Fruit fly (Drosophila melanogaster) S2 (cell line): ENCODE results near the gene AP-2alpha.
"Not testable (repeated sequence)": the region's sequence is repeated elsewhere in the genome, so short reads cannot be mapped to it uniquely, and the experiment has no call there.

ENCODE experiments used
- CG8478 ChIP-seq: fragments of >200 bp; optimal IDR thresholded peaks from 2 replicates; lab custom pipeline; 2018
- CTCF ChIP-seq, 2 experiments: fragments of >200 bp; optimal IDR thresholded peaks; 2 replicates each; lab custom pipeline; 2018

AP-2alpha gene

DNA sequence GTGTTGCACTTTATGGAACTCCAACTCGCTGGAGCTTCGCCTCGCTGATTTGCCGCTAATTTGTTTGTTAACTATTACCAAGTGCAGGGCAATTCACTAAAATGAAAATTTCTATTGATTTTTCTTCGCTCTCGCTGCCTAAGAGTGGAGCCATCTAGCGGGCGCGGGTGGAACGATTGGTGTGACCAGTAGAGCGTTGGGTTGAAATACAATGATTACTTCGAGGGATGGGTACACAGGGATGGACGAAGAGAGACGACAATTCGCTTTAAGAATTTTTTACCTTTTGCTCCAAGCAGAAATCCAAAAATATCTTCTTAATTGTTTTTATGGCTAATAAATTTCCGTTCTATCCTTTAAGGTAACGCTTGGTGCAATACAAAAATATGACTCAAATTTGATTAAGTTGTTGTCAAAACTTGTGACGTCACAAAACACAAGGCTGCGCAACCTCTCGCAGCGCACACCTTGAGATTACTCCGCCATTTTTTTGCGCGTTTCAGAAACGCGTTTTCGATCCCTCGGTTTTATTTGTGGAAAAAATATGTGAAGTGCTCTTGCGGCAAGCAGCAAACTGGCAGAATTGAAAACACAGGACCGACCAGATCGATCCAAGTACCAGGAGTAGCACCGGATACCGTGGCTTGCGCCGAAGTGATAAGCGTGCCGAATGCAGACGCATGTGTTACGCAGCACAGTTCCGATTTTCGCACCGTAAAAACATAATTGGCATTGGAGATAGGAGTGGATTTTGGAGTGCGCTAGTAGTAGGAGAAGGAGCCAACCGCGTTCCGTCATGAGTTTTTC is at the start of gene AP-2alpha, which contains the start of gene ebi:
AP-2alpha (minus strand) TSS at position 185 of the 807 bp plus-strand sequence.
ebi (plus strand) TSS at position 475 of the 807 bp plus-strand sequence.
- TF ChIP-seq CG8478 (lab: Kevin White, UChicago) (no peak), CTCF (optimal IDR thresholded peaks at IDR 0.05; lab: Kevin White, UChicago) (peak; percentile 89)

DNA sequence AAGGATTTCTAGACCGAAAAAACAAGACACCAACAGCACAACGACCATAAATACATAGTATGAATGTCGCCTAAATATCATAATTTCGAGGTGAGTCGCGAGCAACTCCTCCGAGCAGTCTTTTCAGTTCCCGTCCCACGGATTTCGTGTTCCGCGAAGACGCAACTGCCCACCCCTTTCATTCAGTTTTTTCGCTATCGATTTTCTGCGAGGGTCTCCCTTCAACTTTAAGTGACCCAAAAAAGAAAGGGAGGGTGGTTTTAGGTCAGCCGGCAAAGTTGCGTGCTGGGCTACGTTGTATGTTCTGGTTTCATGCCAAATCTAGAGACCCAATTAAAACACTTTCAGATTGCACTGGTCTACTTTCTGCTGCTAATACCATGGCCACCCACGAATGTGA is 41.2 kb upstream of the AP-2alpha start:
- no peak for TF ChIP-seq CTCF (optimal IDR thresholded peaks at IDR 0.05; lab: Kevin White, UChicago)
- TF ChIP-seq CG8478 (lab: Kevin White, UChicago) = no peak

DNA sequence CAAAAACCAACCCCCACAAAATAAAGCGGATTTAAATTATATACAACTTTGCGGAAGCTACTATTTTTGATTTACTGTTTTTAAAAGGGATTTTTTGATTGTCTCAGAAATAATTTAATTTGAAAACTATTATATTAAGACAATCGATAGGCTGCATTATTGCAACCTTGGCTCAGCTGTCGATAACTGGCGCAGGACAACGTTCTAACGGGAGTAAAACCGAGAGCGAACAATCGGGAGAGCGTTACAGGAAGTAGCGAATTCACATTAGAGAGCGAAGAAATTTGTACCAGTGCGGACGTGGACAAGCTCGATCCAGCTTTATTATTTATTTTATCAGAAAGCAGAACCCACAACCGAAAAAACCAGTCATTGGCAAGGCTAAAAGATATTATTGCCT is 40.7 kb upstream of the AP-2alpha start, which contains the start of gene CG4133:
CG4133 (plus strand) TSS at position 258 of the 400 bp plus-strand sequence.
- TF ChIP-seq CG8478 (lab: Kevin White, UChicago); CTCF (optimal IDR thresholded peaks at IDR 0.05; lab: Kevin White, UChicago): not testable (repeated sequence)

DNA sequence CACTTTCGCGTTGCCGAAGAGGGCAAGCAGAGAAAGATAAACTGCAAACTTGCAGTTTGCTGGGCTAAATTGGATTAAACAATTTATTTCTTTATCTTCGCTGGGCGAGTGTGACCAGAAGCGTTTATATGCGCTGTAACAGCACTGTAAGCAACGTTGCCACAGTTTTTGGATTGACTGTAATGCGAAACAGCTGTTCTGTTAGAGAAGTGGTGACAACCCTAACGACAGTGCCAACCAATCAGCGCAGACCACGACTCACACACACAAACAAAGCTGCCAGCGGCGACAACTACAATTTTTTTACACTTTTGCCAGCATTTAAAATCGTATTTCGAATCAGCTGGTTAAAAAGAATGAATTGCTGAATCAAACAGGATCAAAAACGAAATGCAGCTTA is 38.3 kb upstream of the AP-2alpha start, which contains the start of the genes crq and shv:
crq (minus strand) TSS at position 153 of the 400 bp plus-strand sequence.
shv (plus strand) TSS at position 237 of the 400 bp plus-strand sequence.
- TF ChIP-seq CTCF (optimal IDR thresholded peaks at IDR 0.05; lab: Kevin White, UChicago) (peak in 1 of 2 experiments; percentile 39), CG8478 (lab: Kevin White, UChicago) (no peak)

DNA sequence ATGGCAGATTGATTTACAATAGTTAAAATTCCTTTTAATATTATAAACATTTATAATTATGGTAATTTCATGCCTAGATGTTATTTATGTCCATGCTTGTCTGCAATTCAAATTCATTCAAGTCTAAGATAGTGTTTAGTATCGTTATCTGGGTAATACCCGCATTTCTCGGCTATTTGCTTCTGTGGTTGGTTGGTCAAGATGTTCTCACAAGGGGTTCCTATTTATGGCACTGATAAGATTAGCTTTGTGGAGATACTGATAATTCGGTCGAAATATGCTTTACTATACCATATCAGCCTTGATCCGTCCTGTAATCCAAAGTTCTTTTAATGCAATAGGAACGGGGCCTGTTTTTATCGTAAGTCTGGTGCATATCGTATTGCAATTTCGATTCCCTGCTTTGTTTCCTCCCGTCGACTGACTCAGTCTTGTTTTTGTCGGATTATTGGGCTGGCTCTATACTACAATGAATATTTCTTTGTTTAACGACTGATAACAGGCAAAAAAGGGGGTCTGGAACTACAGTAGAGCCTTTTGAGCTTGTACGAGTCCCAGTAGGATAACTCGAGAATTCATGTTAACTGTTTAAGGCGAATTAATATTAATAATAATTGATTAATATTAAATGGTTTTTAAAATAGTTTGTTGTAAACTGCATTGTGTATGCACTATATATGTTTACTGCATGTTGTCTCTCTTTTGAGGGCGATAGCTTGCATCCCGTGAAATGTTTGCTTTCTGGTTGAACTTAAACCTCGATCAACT is 37.3 kb upstream of the AP-2alpha start:
- no peak for TF ChIP-seq CTCF (optimal IDR thresholded peaks at IDR 0.05; lab: Kevin White, UChicago)
- TF ChIP-seq CG8478 (lab: Kevin White, UChicago) = no peak

DNA sequence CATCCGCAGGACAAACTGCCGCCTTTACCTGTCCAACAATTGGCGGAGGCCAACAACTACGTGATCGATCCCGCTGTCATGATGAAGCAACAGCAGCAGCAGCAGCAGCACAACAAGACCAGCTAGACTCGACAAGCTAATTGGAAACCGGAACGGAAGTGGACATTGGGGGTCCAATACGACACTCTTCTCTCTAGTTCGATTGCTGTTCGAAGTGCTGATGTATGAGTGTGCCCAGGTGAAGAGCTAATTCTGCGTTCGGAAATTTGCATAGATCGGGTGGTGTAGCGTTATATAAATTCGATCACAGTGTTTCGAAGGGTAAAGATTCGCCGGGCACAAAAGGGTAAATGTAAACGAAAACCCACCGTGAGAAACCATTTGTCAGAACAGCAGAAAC is 32.5 kb upstream of the AP-2alpha start:
- TF ChIP-seq CG8478 (lab: Kevin White, UChicago) = no peak
- TF ChIP-seq CTCF (optimal IDR thresholded peaks at IDR 0.05; lab: Kevin White, UChicago) = no peak

DNA sequence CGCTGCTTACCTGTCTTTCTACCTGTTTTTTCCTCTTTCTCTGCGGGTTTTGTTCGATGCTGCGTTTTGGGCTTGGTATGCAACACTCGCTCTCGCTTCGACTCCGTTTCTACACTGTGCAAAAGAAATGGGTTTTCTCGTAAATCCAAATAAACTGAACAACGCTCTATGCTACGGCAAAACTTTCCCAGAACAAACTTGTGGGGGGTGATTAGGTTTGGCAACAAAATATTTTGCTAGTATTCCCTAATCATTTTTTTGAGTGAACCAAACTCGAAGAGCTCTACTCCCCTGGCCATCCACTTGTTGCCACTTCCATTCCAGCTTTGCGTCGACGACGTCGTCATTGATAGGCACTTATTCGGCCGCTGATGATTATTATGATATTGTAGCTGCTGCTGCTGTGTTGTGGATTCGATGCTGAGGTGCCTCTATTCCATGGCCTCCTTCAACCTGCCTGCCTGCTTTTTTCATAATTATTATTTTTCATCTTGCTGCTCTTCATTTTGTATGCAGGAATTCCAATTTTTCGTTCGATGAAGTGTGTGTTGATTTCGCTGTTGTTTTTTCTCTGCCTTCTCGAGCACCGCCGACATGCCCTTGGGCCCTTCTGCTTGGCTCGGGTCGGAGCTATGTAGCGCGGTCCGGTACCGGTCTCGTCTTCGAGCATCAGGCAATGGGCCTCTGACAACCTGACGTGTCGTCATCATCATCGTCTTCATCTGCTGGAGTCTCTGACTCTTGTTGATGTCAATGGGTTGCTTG is 27.5 kb upstream of the AP-2alpha start:
- TF ChIP-seq CG8478 (lab: Kevin White, UChicago) (no peak), CTCF (optimal IDR thresholded peaks at IDR 0.05; lab: Kevin White, UChicago) (no peak)

DNA sequence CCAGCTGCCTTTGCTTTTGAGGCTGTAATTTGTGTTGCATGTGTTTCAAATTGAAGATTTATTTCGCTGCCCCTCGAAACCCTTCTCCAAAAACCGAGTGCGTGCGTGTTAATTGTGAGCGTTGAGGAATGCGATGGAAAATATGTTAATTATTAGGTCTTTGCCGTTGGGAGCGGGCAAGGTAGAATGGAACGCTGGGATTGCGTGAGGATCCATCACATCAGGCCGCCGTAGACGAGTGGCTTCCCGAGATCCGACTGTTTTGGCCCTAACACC is 26.8 kb upstream of the AP-2alpha start:
- no peak for TF ChIP-seq CG8478 (lab: Kevin White, UChicago)
- no peak for TF ChIP-seq CTCF (optimal IDR thresholded peaks at IDR 0.05; lab: Kevin White, UChicago)

DNA sequence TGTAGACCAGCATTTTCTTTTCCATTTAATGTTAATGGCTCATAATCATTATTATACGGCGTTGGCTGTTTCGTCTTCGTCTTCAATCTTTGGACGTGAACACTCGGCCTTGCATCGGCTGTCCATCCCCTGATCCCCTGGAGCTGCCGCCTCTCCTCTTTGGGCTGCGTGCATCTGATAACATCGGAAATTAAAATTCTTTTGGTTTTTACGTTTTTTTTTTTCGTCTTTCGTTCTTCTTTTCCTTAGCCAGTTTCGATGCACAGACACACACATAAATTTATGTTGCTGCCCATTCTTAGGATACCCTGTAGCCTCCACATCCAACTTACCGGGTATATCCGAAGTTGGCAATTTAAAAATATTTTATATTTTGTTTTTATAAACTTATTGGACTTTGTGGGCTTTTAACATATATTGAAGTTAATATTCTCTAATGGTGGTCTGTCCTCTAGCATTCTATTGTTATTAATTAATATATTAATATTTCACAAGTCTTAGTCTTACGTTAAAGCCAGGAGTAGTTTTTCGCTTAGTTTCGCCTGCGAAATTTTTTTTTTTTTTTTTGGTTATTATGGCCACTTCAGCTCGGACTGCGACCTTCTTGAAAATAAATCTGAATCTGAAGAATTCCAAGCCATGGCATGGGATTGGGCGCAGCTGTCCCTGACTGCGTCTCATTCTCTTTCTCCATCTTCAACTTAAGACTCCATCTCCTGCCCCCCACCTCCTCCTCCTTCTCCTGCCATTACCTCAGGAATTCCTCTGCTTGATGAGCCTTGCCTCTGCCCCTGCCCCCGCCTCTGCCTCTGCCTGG is 26.3 kb upstream of the AP-2alpha start:
- TF ChIP-seq CG8478 (lab: Kevin White, UChicago) = no peak
- no peak for TF ChIP-seq CTCF (optimal IDR thresholded peaks at IDR 0.05; lab: Kevin White, UChicago)

DNA sequence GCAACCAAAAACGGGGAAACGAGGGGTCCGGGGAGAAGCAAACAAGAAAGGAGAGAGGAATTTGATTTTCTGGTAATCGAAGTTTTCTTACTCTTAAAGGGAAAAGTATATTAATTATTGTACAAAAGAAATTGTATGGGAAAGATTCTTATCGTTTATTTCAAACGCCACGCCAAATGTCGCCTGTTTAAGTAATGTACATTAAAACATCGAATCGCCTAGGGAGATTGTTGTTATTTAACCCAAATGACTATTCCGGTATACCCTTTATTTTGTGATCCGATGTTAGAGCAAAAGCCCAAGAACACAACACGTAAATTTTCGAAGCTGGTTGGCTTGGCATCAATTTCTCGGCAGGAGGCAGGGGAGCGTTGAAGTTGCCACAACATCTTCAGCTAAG is 24.8 kb upstream of the AP-2alpha start:
- no peak for TF ChIP-seq CG8478 (lab: Kevin White, UChicago)
- TF ChIP-seq CTCF (optimal IDR thresholded peaks at IDR 0.05; lab: Kevin White, UChicago) = no peak

DNA sequence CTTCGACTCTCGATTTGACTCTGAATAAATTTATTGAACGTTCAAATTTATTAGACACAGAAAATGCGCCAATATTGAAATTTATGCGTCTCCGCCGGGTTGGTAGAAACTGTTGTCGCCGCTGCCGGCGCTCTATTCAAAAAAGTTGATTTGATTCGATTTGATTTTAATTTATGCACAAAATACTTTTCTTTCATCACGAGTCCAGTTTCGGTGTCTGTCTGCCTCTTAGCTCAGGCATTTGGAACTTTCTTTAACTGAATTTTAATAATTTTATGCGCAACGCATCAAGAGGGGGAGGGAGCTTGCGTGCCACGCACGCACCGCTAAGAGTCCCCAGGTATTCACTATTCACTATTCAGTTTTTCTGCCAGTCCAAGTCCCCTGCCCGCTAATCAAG is 22.9 kb upstream of the AP-2alpha start:
- TF ChIP-seq CG8478 (lab: Kevin White, UChicago) (no peak), CTCF (optimal IDR thresholded peaks at IDR 0.05; lab: Kevin White, UChicago) (no peak)

DNA sequence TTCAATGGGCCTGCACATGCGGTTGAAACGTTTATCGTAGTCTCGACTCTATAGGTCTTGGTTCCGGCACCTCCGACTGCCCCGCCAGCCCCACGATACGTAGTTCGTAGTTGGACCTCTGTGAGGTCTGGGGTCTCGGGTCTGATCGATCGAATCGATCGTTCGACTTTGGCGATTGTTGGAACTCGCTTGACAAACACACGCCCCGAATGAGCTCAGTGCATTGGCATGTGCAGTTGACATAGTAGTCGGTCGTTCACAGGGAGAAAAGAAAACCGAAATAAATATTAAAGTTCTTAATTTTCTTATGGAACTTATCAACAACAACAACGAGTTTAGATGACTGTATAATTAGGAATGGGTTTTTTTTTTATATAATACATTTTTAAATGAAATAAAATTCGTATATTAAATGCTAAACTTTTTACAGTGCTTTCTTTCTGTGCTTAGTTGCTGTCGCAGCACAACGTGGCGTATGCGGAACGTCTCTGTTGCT is 20.8 kb upstream of the AP-2alpha start:
- TF ChIP-seq CG8478 (lab: Kevin White, UChicago) = no peak
- no peak for TF ChIP-seq CTCF (optimal IDR thresholded peaks at IDR 0.05; lab: Kevin White, UChicago)

DNA sequence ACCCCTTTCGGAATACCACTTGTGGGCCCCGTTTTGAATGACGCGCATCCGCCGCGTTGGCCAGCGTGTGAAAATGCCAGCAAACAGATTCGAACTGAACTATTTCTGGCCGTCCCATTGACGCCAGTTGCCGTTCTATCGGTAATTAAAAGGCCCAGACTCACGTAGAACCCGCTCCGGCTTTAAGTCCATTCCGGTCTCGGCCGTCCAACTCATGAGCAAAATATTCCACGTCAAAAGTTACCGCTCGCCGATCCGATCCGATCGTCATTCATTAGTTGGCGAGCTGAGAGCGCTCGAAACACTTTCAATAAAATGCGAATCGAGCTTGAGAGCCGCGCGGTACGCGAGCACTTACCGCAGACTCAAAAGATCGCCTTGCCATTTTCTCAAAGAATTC is 19.9 kb upstream of the AP-2alpha start:
- TF ChIP-seq CG8478 (lab: Kevin White, UChicago) (no peak), CTCF (optimal IDR thresholded peaks at IDR 0.05; lab: Kevin White, UChicago) (no peak)
